Worm (Caenorhabditis elegans): Measurements from ENCODE around the gene srh-287.

Gene srh-287

ce11 chrV:17800538-17800937 lies at the start of gene srh-287:
srh-287 (plus strand) TSS chrV:17800838.
- no peak for TF ChIP-seq unc-62 (GFP tag; optimal IDR thresholded peaks at IDR 0.05)

- no peak for TF ChIP-seq unc-62 (GFP tag; optimal IDR thresholded peaks at IDR 0.05)
These were observed 48.3 kb upstream of the srh-287 start for ce11 chrV:17752340-17752739.

ce11 chrV:17754999-17755398 lies 45.6 kb upstream of the srh-287 start:
- TF ChIP-seq unc-62 (GFP tag; optimal IDR thresholded peaks at IDR 0.05), result no peak

- TF ChIP-seq unc-62 (GFP tag; optimal IDR thresholded peaks at IDR 0.05), result no peak
These were observed 45.0 kb upstream of the srh-287 start, which contains the start of gene pgp-9 for ce11 chrV:17755592-17755991. pgp-9 (plus strand) TSS chrV:17755892.

- TF ChIP-seq unc-62 (GFP tag; optimal IDR thresholded peaks at IDR 0.05), result no peak
These were observed 35.6 kb upstream of the srh-287 start, which contains the start of the genes C47A10.16 and srh-283 for ce11 chrV:17765077-17765476. C47A10.16 (minus strand) TSS chrV:17765177. srh-283 (plus strand) TSS chrV:17765348.

- no peak for TF ChIP-seq unc-62 (GFP tag; optimal IDR thresholded peaks at IDR 0.05)
These were observed 33.4 kb upstream of the srh-287 start, which contains the start of gene srh-284 for ce11 chrV:17767249-17767648. srh-284 (plus strand) TSS chrV:17767549.

ce11 chrV:17767768-17768167 lies 32.9 kb upstream of the srh-287 start:
- TF ChIP-seq unc-62 (GFP tag; optimal IDR thresholded peaks at IDR 0.05), result no peak

ce11 chrV:17773108-17773507 lies 27.5 kb upstream of the srh-287 start, which contains the start of gene sre-21:
sre-21 (minus strand) TSS chrV:17773208.
- TF ChIP-seq unc-62 (GFP tag; optimal IDR thresholded peaks at IDR 0.05), result no peak

ce11 chrV:17777127-17777526 lies 23.5 kb upstream of the srh-287 start, which contains the start of gene ddo-1:
ddo-1 (minus strand) TSS chrV:17777227.
- TF ChIP-seq unc-62 (GFP tag; optimal IDR thresholded peaks at IDR 0.05), result no peak

- TF ChIP-seq unc-62 (GFP tag; optimal IDR thresholded peaks at IDR 0.05), result no peak
These were observed 23.0 kb upstream of the srh-287 start, which contains the start of gene C47A10.12 for ce11 chrV:17777624-17778023. C47A10.12 (plus strand) TSS chrV:17777924.

ce11 chrV:17780285-17780684 lies 20.4 kb upstream of the srh-287 start:
- TF ChIP-seq unc-62 (GFP tag; optimal IDR thresholded peaks at IDR 0.05), result no peak

ce11 chrV:17783542-17783941 lies 17.1 kb upstream of the srh-287 start, which contains the start of gene srab-12:
srab-12 (minus strand) TSS chrV:17783642.
- no peak for TF ChIP-seq unc-62 (GFP tag; optimal IDR thresholded peaks at IDR 0.05)

ce11 chrV:17784363-17784762 lies 16.3 kb upstream of the srh-287 start:
- TF ChIP-seq unc-62 (GFP tag; optimal IDR thresholded peaks at IDR 0.05), result no peak

- no peak for TF ChIP-seq unc-62 (GFP tag; optimal IDR thresholded peaks at IDR 0.05)
These were observed 10.4 kb upstream of the srh-287 start, which contains the start of gene srh-290 for ce11 chrV:17790191-17790590. srh-290 (plus strand) TSS chrV:17790491.

- TF ChIP-seq unc-62 (GFP tag; optimal IDR thresholded peaks at IDR 0.05), result no peak
These were observed 6.7 kb upstream of the srh-287 start, which contains the start of gene srh-289 for ce11 chrV:17793986-17794385. srh-289 (minus strand) TSS chrV:17794086.

- no peak for TF ChIP-seq unc-62 (GFP tag; optimal IDR thresholded peaks at IDR 0.05)
These were observed 5.0 kb upstream of the srh-287 start, which contains the start of gene srh-288 for ce11 chrV:17795655-17796054. srh-288 (minus strand) TSS chrV:17795755.

- no peak for TF ChIP-seq unc-62 (GFP tag; optimal IDR thresholded peaks at IDR 0.05)
These were observed 1.8 kb upstream of the srh-287 start, which contains the start of gene srx-18 for ce11 chrV:17798789-17799188. srx-18 (minus strand) TSS chrV:17798889.

ce11 chrV:17802519-17802918 lies 1.9 kb downstream of the srh-287 start, which contains the start of the genes Y94A7B.11 and srh-292:
Y94A7B.11 (minus strand) TSS chrV:17802619.
srh-292 (plus strand) TSS chrV:17802769.
- TF ChIP-seq unc-62 (GFP tag; optimal IDR thresholded peaks at IDR 0.05), result no peak

Measured in whole organism, dauer.